Worm (Caenorhabditis elegans) whole organism, L3 larva: ENCODE data around the gene par-3.
A peak's percentile ranks its signal among the peaks of the same experiment; 100 is the strongest.

ENCODE experiments used
- R02D3.7 ChIP-seq: fragments of 150-350 bp; optimal IDR thresholded peaks from 2 replicates; lab custom pipeline; 2014; ENCODE audit warnings: missing biosample characterization, missing genetic modification characterization
- ZK546.5 ChIP-seq: sonication (generic microtip); optimal IDR thresholded peaks from 2 replicates; lab custom pipeline; 2017; ENCODE audit warnings: missing biosample characterization, missing genetic modification characterization
- aly-2 ChIP-seq: fragments of 150-350 bp; optimal IDR thresholded peaks from 2 replicates; lab custom pipeline; 2014; ENCODE audit warnings: missing biosample characterization, missing genetic modification characterization
- ama-1 ChIP-seq: fragments of 150-350 bp; optimal IDR thresholded peaks from 2 replicates; lab custom pipeline; 2018
- ceh-16 ChIP-seq: sonication (generic microtip); optimal IDR thresholded peaks from 2 replicates; lab custom pipeline; 2017; ENCODE audit warnings: missing biosample characterization, missing genetic modification characterization
- ceh-28 ChIP-seq: fragments of 150-350 bp; optimal IDR thresholded peaks from 2 replicates; lab custom pipeline; 2014; ENCODE audit warnings: missing biosample characterization, missing genetic modification reagents, missing genetic modification characterization
- ceh-82 ChIP-seq: fragments of 150-350 bp; optimal IDR thresholded peaks from 2 replicates; lab custom pipeline; 2014; ENCODE audit warnings: missing biosample characterization, missing genetic modification characterization
- ceh-9 ChIP-seq: sonication (generic microtip); optimal IDR thresholded peaks from 2 replicates; lab custom pipeline; 2018; ENCODE audit warnings: missing biosample characterization, missing genetic modification characterization
- daf-12 ChIP-seq: fragments of 150-350 bp; optimal IDR thresholded peaks from 2 replicates; lab custom pipeline; 2014; ENCODE audit warnings: missing biosample characterization, missing genetic modification reagents, missing genetic modification characterization
- egl-27 ChIP-seq: sonication (generic microtip); optimal IDR thresholded peaks from 4 replicates; lab custom pipeline; 2017; ENCODE audit warnings: missing biosample characterization, missing genetic modification reagents, missing genetic modification characterization
- elt-2 ChIP-seq: sonication (generic microtip); optimal IDR thresholded peaks from 2 replicates; lab custom pipeline; 2016; ENCODE audit warnings: missing genetic modification reagents, mild to moderate bottlenecking, missing genetic modification characterization, missing compliant biosample characterization
- eor-1 ChIP-seq, 2 experiments: fragments of 150-350 bp; optimal IDR thresholded peaks; 2 replicates each; lab custom pipeline; 2014 to 2018; ENCODE audit warnings: missing biosample characterization in 2 of 2, missing genetic modification characterization in 2 of 2
- fkh-10 ChIP-seq: sonication (generic microtip); optimal IDR thresholded peaks from 2 replicates; lab custom pipeline; 2017; ENCODE audit warnings: missing biosample characterization, missing genetic modification reagents, missing genetic modification characterization
- fos-1 ChIP-seq: fragments of 150-350 bp; optimal IDR thresholded peaks from 2 replicates; lab custom pipeline; 2014; ENCODE audit warnings: missing biosample characterization, missing genetic modification characterization
- jun-1 ChIP-seq: fragments of 150-350 bp; optimal IDR thresholded peaks from 2 replicates; lab custom pipeline; 2014; ENCODE audit warnings: missing biosample characterization, missing genetic modification reagents, missing genetic modification characterization
- lin-15B ChIP-seq: fragments of 150-350 bp; optimal IDR thresholded peaks from 2 replicates; lab custom pipeline; 2014; ENCODE audit warnings: missing biosample characterization, missing genetic modification characterization
- lin-39 ChIP-seq: fragments of 150-350 bp; optimal IDR thresholded peaks from 2 replicates; lab custom pipeline; 2018; ENCODE audit warnings: missing biosample characterization, missing genetic modification reagents, missing genetic modification characterization
- mdl-1 ChIP-seq: fragments of 150-350 bp; optimal IDR thresholded peaks from 2 replicates; lab custom pipeline; 2014; ENCODE audit warnings: missing biosample characterization, missing genetic modification characterization
- mml-1 ChIP-seq: fragments of 150-350 bp; sonication (generic microtip); optimal IDR thresholded peaks from 3 replicates; lab custom pipeline; 2014; ENCODE audit warnings: missing biosample characterization, missing genetic modification characterization
- nfya-1 ChIP-seq: sonication (generic microtip); optimal IDR thresholded peaks from 2 replicates; lab custom pipeline; 2017; ENCODE audit warnings: missing genetic modification characterization, mild to moderate bottlenecking, missing compliant biosample characterization, antibody characterized with exemption, moderate library complexity; ENCODE audit not compliant: insufficient read depth
- nhr-12 ChIP-seq: fragments of 150-350 bp; optimal IDR thresholded peaks from 2 replicates; lab custom pipeline; 2014; ENCODE audit warnings: missing biosample characterization, missing genetic modification characterization
- nhr-237 ChIP-seq: fragments of 150-350 bp; optimal IDR thresholded peaks from 2 replicates; lab custom pipeline; 2014; ENCODE audit warnings: missing biosample characterization, missing genetic modification characterization
- nhr-25 ChIP-seq: sonication (generic microtip); optimal IDR thresholded peaks from 2 replicates; lab custom pipeline; 2017; ENCODE audit warnings: missing biosample characterization, missing genetic modification characterization
- nhr-28 ChIP-seq: fragments of 150-350 bp; optimal IDR thresholded peaks from 2 replicates; lab custom pipeline; 2014; ENCODE audit warnings: missing biosample characterization, missing genetic modification characterization
- nhr-76 ChIP-seq: fragments of 150-350 bp; sonication (generic microtip); optimal IDR thresholded peaks from 5 replicates; lab custom pipeline; 2014; ENCODE audit warnings: missing biosample characterization, missing genetic modification characterization
- nhr-77 ChIP-seq: fragments of 150-350 bp; optimal IDR thresholded peaks from 2 replicates; lab custom pipeline; 2014; ENCODE audit warnings: missing biosample characterization, missing genetic modification characterization
- sea-2 ChIP-seq: fragments of 150-350 bp; sonication (generic microtip); optimal IDR thresholded peaks from 4 replicates; lab custom pipeline; 2014; ENCODE audit warnings: missing biosample characterization, missing genetic modification reagents, missing genetic modification characterization
- snpc-4 ChIP-seq: fragments of 150-350 bp; optimal IDR thresholded peaks from 2 replicates; lab custom pipeline; 2014; ENCODE audit warnings: missing biosample characterization, missing genetic modification characterization
- tbx-2 ChIP-seq: sonication (generic microtip); optimal IDR thresholded peaks from 2 replicates; lab custom pipeline; 2016; ENCODE audit warnings: mild to moderate bottlenecking, missing genetic modification characterization, missing compliant biosample characterization
- unc-39 ChIP-seq: sonication (generic microtip); optimal IDR thresholded peaks from 4 replicates; lab custom pipeline; 2017; ENCODE audit warnings: missing biosample characterization, missing genetic modification characterization
- ztf-4 ChIP-seq: fragments of 150-350 bp; optimal IDR thresholded peaks from 2 replicates; lab custom pipeline; 2014; ENCODE audit warnings: missing biosample characterization, missing genetic modification characterization

par-3 gene

ce11 chrIII:5630350-5630749 is 33.7 kb upstream of the par-3 start:
- no peak for TF ChIP-seq aly-2
- TF ChIP-seq lin-39 = peak; percentile 23
- TF ChIP-seq, all 47 proteins: peak for 1

- TF ChIP-seq fkh-10 (GFP tag; lab: Kevin White, UChicago) (peak; percentile 54), ceh-82 (no peak), R02D3.7 (tag; lab: Kevin White, UChicago) (no peak), sea-2 (GFP tag; lab: Kevin White, UChicago) (no peak), nhr-28 (tag; lab: Kevin White, UChicago) (no peak), nhr-76 (tag; lab: Kevin White, UChicago) (no peak), egl-27 (tag; lab: Kevin White, UChicago) (no peak), snpc-4 (tag; lab: Kevin White, UChicago) (peak; percentile 94), mml-1 (tag; lab: Kevin White, UChicago) (no peak), tbx-2 (tag; lab: Kevin White, UChicago) (no peak), ceh-16 (no peak), ceh-9 (tag; lab: Kevin White, UChicago) (no peak), nfya-1 (peak; percentile 35), aly-2 (no peak), ama-1 (lab: Kevin White, UChicago) (no peak), lin-39 (peak; percentile 41), ztf-4 (no peak), nhr-77 (tag; lab: Kevin White, UChicago) (no peak), eor-1 (tag; optimal IDR thresholded peaks at IDR 0.05; lab: Kevin White, UChicago) (no peak)
Measured at ce11 chrIII:5632426-5632976, 31.5 kb upstream of the par-3 start.

- no peak for TF ChIP-seq ceh-28 (tag; lab: Kevin White, UChicago)
- TF ChIP-seq nhr-237 (tag; lab: Kevin White, UChicago) = no peak
- TF ChIP-seq jun-1 (tag; lab: Kevin White, UChicago) = no peak
- no peak for TF ChIP-seq tbx-2 (tag; lab: Kevin White, UChicago)
- peak; percentile 17 for TF ChIP-seq lin-39
- TF ChIP-seq nhr-12 = no peak
Measured at ce11 chrIII:5634509-5634908, 29.5 kb upstream of the par-3 start.

- TF ChIP-seq ceh-28 (tag; lab: Kevin White, UChicago) (no peak), fos-1 (tag; lab: Kevin White, UChicago) (no peak), ceh-9 (tag; lab: Kevin White, UChicago) (no peak), snpc-4 (tag; lab: Kevin White, UChicago) (no peak), egl-27 (tag; lab: Kevin White, UChicago) (no peak), nhr-25 (tag; lab: Kevin White, UChicago) (no peak), lin-15B (no peak), nfya-1 (no peak), unc-39 (tag; lab: Kevin White, UChicago) (no peak), ZK546.5 (no peak), jun-1 (tag; lab: Kevin White, UChicago) (no peak), lin-39 (no peak), daf-12 (tag; lab: Kevin White, UChicago) (no peak), elt-2 (tag; lab: Kevin White, UChicago) (no peak)
Measured at ce11 chrIII:5635179-5635578, 28.9 kb upstream of the par-3 start, which contains the start of gene ckk-1. Gene ckk-1, plus strand, starts transcription at chrIII:5635479.

- TF ChIP-seq elt-2 (tag; lab: Kevin White, UChicago) = peak; percentile 12
- TF ChIP-seq, all 47 proteins: peak for 1; not testable (repeated sequence) for 46
Measured at ce11 chrIII:5637297-5637876, 26.6 kb upstream of the par-3 start.

ce11 chrIII:5639893-5640292 is 24.1 kb upstream of the par-3 start:
- TF ChIP-seq fkh-10 (GFP tag; lab: Kevin White, UChicago) = peak; percentile 70
- peak; percentile 85 for TF ChIP-seq nfya-1
- TF ChIP-seq egl-27 (tag; lab: Kevin White, UChicago) = no peak
- peak; percentile 80 for TF ChIP-seq lin-39
- TF ChIP-seq snpc-4 (tag; lab: Kevin White, UChicago) = peak; percentile 20
- peak; percentile 36 for TF ChIP-seq lin-15B
- no peak for TF ChIP-seq mdl-1 (tag; lab: Kevin White, UChicago)
